Worm (Caenorhabditis elegans) whole organism, L4/young adult: ENCODE measurements around the gene Y2H9A.6.

ENCODE experiments used
- W03F9.2 ChIP-seq: fragments of 150-350 bp; optimal IDR thresholded peaks from 2 replicates; lab custom pipeline; 2014; ENCODE audit warnings: missing biosample characterization, missing genetic modification characterization
- him-1 ChIP-seq: sonication (generic microtip); optimal IDR thresholded peaks from 2 replicates; lab custom pipeline; 2016; ENCODE audit warnings: missing genotype, missing genetic modification reagents, missing genetic modification characterization, missing compliant biosample characterization

ce11 chrV:13485732-13486131 lies 42.1 kb downstream of the Y2H9A.6 start:
- TF ChIP-seq W03F9.2 (tag; lab: Kevin White, UChicago) = no peak
- no peak for TF ChIP-seq him-1 (tag; lab: Kevin White, UChicago)
